Worm (Caenorhabditis elegans) whole organism, L2 larva: ENCODE results near the gene T01C3.11.
"Not testable (repeated sequence)": the region's sequence is repeated elsewhere in the genome, so short reads cannot be mapped to it uniquely, and the experiment has no call there.

Experiments used
- C34F6.9 ChIP-seq: fragments of 150-350 bp; optimal IDR thresholded peaks from 2 replicates; lab custom pipeline; 2014; ENCODE audit warnings: missing biosample characterization, missing genetic modification characterization
- ama-1 ChIP-seq: fragments of 150-350 bp; optimal IDR thresholded peaks from 2 replicates; lab custom pipeline; 2018; ENCODE audit warnings: inconsistent platforms
- ceh-16 ChIP-seq: fragments of 150-350 bp; optimal IDR thresholded peaks from 2 replicates; lab custom pipeline; 2014; ENCODE audit warnings: missing biosample characterization, missing genetic modification characterization
- dmd-4 ChIP-seq: sonication (generic microtip); optimal IDR thresholded peaks from 2 replicates; lab custom pipeline; 2017; ENCODE audit warnings: missing biosample characterization, missing genetic modification characterization
- fos-1 ChIP-seq: fragments of 150-350 bp; optimal IDR thresholded peaks from 2 replicates; lab custom pipeline; 2014; ENCODE audit warnings: missing biosample characterization, missing genetic modification characterization
- gmeb-1 ChIP-seq: fragments of 150-350 bp; optimal IDR thresholded peaks from 2 replicates; lab custom pipeline; 2014; ENCODE audit warnings: missing biosample characterization, missing genetic modification characterization
- lin-39 ChIP-seq: fragments of 150-350 bp; optimal IDR thresholded peaks from 2 replicates; lab custom pipeline; 2014; ENCODE audit warnings: missing biosample characterization, missing genetic modification reagents, missing genetic modification characterization
- mbf-1 ChIP-seq: sonication (generic microtip); optimal IDR thresholded peaks from 2 replicates; lab custom pipeline; 2017; ENCODE audit warnings: missing biosample characterization, missing genetic modification characterization
- mdl-1 ChIP-seq, 2 experiments: fragments of 150-350 bp in 1 of 2; sonication (generic microtip) in 1 of 2; optimal IDR thresholded peaks; 2 replicates each; lab custom pipeline; 2017; ENCODE audit warnings: missing biosample characterization in 2 of 2, missing genetic modification characterization in 2 of 2
- nhr-21 ChIP-seq: fragments of 150-350 bp; optimal IDR thresholded peaks from 2 replicates; lab custom pipeline; 2014; ENCODE audit warnings: missing biosample characterization, missing genetic modification characterization
- nhr-23 ChIP-seq: fragments of 150-350 bp; optimal IDR thresholded peaks from 2 replicates; lab custom pipeline; 2014; ENCODE audit warnings: missing biosample characterization, missing genetic modification reagents, missing genetic modification characterization
- skn-1 ChIP-seq: sonication (generic microtip); optimal IDR thresholded peaks from 2 replicates; lab custom pipeline; 2017; ENCODE audit warnings: missing biosample characterization, missing genetic modification characterization
- sma-3 ChIP-seq: sonication (generic microtip); optimal IDR thresholded peaks from 2 replicates; lab custom pipeline; 2016; ENCODE audit warnings: missing genetic modification reagents, missing genetic modification characterization, missing compliant biosample characterization
- sma-9 ChIP-seq, 2 experiments: fragments of 150-350 bp in 1 of 2; sonication (generic microtip) in 1 of 2; optimal IDR thresholded peaks; 2 replicates each; lab custom pipeline; 2014 to 2016; ENCODE audit warnings: missing genetic modification characterization in 2 of 2, mild to moderate bottlenecking in 1 of 2, missing biosample characterization in 1 of 2, missing compliant biosample characterization in 1 of 2, missing genetic modification reagents in 1 of 2, moderate library complexity in 1 of 2
- snpc-4 ChIP-seq: fragments of 150-350 bp; optimal IDR thresholded peaks from 2 replicates; lab custom pipeline; 2014; ENCODE audit warnings: missing biosample characterization, missing genetic modification characterization
- unc-62 ChIP-seq: fragments of 150-350 bp; optimal IDR thresholded peaks from 2 replicates; lab custom pipeline; 2014; ENCODE audit warnings: missing biosample characterization, missing genetic modification reagents, missing genetic modification characterization
- zag-1 ChIP-seq: fragments of 150-350 bp; optimal IDR thresholded peaks from 2 replicates; lab custom pipeline; 2014; ENCODE audit warnings: missing biosample characterization, missing genetic modification characterization
- ztf-4 ChIP-seq: fragments of 150-350 bp; optimal IDR thresholded peaks from 2 replicates; lab custom pipeline; 2014; ENCODE audit warnings: missing biosample characterization, missing genetic modification characterization

The T01C3.11 gene

ce11 chrV:15028896-15029519 is 29.7 kb downstream of the T01C3.11 start, which contains the start of gene F14H8.8:
TSS of gene F14H8.8 (plus strand) at chrV:15029469.
- peak; percentile 18 for TF ChIP-seq nhr-21 (tag; lab: Kevin White, UChicago)
- TF ChIP-seq sma-3 (GFP tag; lab: Kevin White, UChicago): peak; percentile 64
- TF ChIP-seq gmeb-1 (tag; lab: Kevin White, UChicago): peak; percentile 10
- TF ChIP-seq lin-39: no peak
- TF ChIP-seq ama-1 (lab: Kevin White, UChicago): no peak
- peak; percentile 9 for TF ChIP-seq ceh-16
- TF ChIP-seq snpc-4 (tag; lab: Kevin White, UChicago): peak; percentile 94
- no peak for TF ChIP-seq skn-1 (tag; lab: Kevin White, UChicago)
- peak; percentile 11 for TF ChIP-seq fos-1 (tag; lab: Kevin White, UChicago)

ce11 chrV:15031373-15031772 is 32.0 kb downstream of the T01C3.11 start, which contains the start of gene cng-1:
TSS of gene cng-1 (minus strand) at chrV:15031473.
- TF ChIP-seq unc-62 (GFP tag; lab: Kevin White, UChicago); sma-9 (GFP tag; optimal IDR thresholded peaks at IDR 0.05; lab: Kevin White, UChicago); sma-9 (tag; optimal IDR thresholded peaks at IDR 0.05; lab: Kevin White, UChicago); ztf-4 (tag; lab: Kevin White, UChicago): not testable (repeated sequence)

- TF ChIP-seq mbf-1 (tag; lab: Kevin White, UChicago); mdl-1 (tag; optimal IDR thresholded peaks at IDR 0.05; lab: Kevin White, UChicago); dmd-4 (tag; lab: Kevin White, UChicago): not testable (repeated sequence)
These were observed 37.4 kb downstream of the T01C3.11 start, which contains the start of gene melo-3 for ce11 chrV:15036769-15037168. TSS of gene melo-3 (minus strand) at chrV:15036869.

ce11 chrV:15048107-15048506 is 48.8 kb downstream of the T01C3.11 start, which contains the start of gene sdc-3:
TSS of gene sdc-3 (minus strand) at chrV:15048207.
- TF ChIP-seq C34F6.9 (tag; lab: Kevin White, UChicago): peak; percentile 28
- no peak for TF ChIP-seq nhr-23 (tag; lab: Kevin White, UChicago)
- TF ChIP-seq mbf-1 (tag; lab: Kevin White, UChicago): no peak
- peak; percentile 18 for TF ChIP-seq fos-1 (tag; lab: Kevin White, UChicago)
- no peak for TF ChIP-seq zag-1 (tag; lab: Kevin White, UChicago)
